Worm (Caenorhabditis elegans) whole organism, midembryonic: ENCODE results near the gene ncx-8.

Experiments used
- T22C8.4 ChIP-seq: fragments of 200-800 bp; sonication (Bioruptor generic); IDR thresholded peaks from 2 replicates; pipeline ENCODE4 v1.3.6; 2022; ENCODE audit warnings: missing genetic modification characterization, missing compliant biosample characterization
- cog-1 ChIP-seq: sonication (generic microtip); optimal IDR thresholded peaks from 2 replicates; lab custom pipeline; 2016; ENCODE audit warnings: missing genetic modification characterization, missing compliant biosample characterization
- flt-1 ChIP-seq: fragments of 200-800 bp; sonication (Bioruptor generic); IDR thresholded peaks from 2 replicates; pipeline ENCODE4 v1.3.6; 2022; ENCODE audit warnings: missing genetic modification characterization, missing compliant biosample characterization
- klf-2 ChIP-seq: fragments of 200-800 bp; sonication (Bioruptor generic); conservative IDR thresholded peaks from 2 replicates; pipeline ENCODE4 v1.3.6; 2022; ENCODE audit warnings: missing genetic modification reagents, missing genetic modification characterization, missing compliant biosample characterization
- med-1 ChIP-seq: sonication (generic microtip); optimal IDR thresholded peaks from 2 replicates; lab custom pipeline; 2017; ENCODE audit warnings: missing genetic modification characterization, mild to moderate bottlenecking, missing compliant biosample characterization, antibody characterized with exemption, missing genetic modification reagents; ENCODE audit not compliant: insufficient read depth
- ref-1 ChIP-seq: fragments of 200-800 bp; sonication (Bioruptor generic); conservative IDR thresholded peaks from 2 replicates; pipeline ENCODE4 v1.3.6; 2022; ENCODE audit warnings: missing genetic modification reagents, missing genetic modification characterization, missing compliant biosample characterization
- tab-1 ChIP-seq: fragments of 200-800 bp; sonication (Bioruptor generic); IDR thresholded peaks from 2 replicates; pipeline ENCODE4 v1.3.6; 2022; ENCODE audit warnings: missing genetic modification characterization, missing compliant biosample characterization
- ztf-23 ChIP-seq: fragments of 200-800 bp; sonication (Bioruptor generic); IDR thresholded peaks from 2 replicates; pipeline ENCODE4 v1.3.6; 2022; ENCODE audit warnings: missing genetic modification reagents, missing genetic modification characterization, missing compliant biosample characterization
- ztf-29 ChIP-seq: fragments of 200-800 bp; sonication (Bioruptor generic); IDR thresholded peaks from 2 replicates; pipeline ENCODE4 v1.3.6; 2022; ENCODE audit warnings: missing genetic modification reagents, missing genetic modification characterization, missing compliant biosample characterization

Gene ncx-8

ce11 chrV:4944219-4944618 is 42.8 kb downstream of the ncx-8 start, which contains the start of gene str-211:
TSS of gene str-211 (minus strand) at chrV:4944319.
- TF ChIP-seq ref-1 (GFP tag; lab: Robert Waterston, UW) = no peak
- TF ChIP-seq T22C8.4 (GFP tag; lab: Robert Waterston, UW) = no peak
- TF ChIP-seq med-1 (GFP tag; lab: Kevin White, UChicago) = no peak
- TF ChIP-seq klf-2 = no peak
- no peak for TF ChIP-seq flt-1 (GFP tag; lab: Robert Waterston, UW)
- no peak for TF ChIP-seq ztf-23 (GFP tag; lab: Robert Waterston, UW)
- TF ChIP-seq cog-1 (tag; lab: Kevin White, UChicago) = no peak
- no peak for TF ChIP-seq tab-1
- TF ChIP-seq ztf-29 (GFP tag; lab: Robert Waterston, UW) = no peak

ce11 chrV:4937337-4937736 is 49.7 kb downstream of the ncx-8 start:
- TF ChIP-seq flt-1 (GFP tag; lab: Robert Waterston, UW) = no peak
- no peak for TF ChIP-seq ztf-23 (GFP tag; lab: Robert Waterston, UW)

ce11 chrV:4935096-4935495 is 51.9 kb downstream of the ncx-8 start:
- TF ChIP-seq ref-1 (GFP tag; lab: Robert Waterston, UW) (no peak), ztf-23 (GFP tag; lab: Robert Waterston, UW) (no peak), ztf-29 (GFP tag; lab: Robert Waterston, UW) (no peak), T22C8.4 (GFP tag; lab: Robert Waterston, UW) (no peak), cog-1 (tag; lab: Kevin White, UChicago) (no peak), klf-2 (no peak), tab-1 (no peak), med-1 (GFP tag; lab: Kevin White, UChicago) (no peak), flt-1 (GFP tag; lab: Robert Waterston, UW) (no peak)

ce11 chrV:4934406-4934805 is 52.6 kb downstream of the ncx-8 start, which contains the start of gene catp-2:
TSS of gene catp-2 (plus strand) at chrV:4934706.
- TF ChIP-seq ztf-23 (GFP tag; lab: Robert Waterston, UW) = no peak
- no peak for TF ChIP-seq ztf-29 (GFP tag; lab: Robert Waterston, UW)
- no peak for TF ChIP-seq cog-1 (tag; lab: Kevin White, UChicago)
- no peak for TF ChIP-seq klf-2
- TF ChIP-seq ref-1 (GFP tag; lab: Robert Waterston, UW) = no peak
- no peak for TF ChIP-seq T22C8.4 (GFP tag; lab: Robert Waterston, UW)
- no peak for TF ChIP-seq med-1 (GFP tag; lab: Kevin White, UChicago)
- TF ChIP-seq tab-1 = no peak
- TF ChIP-seq flt-1 (GFP tag; lab: Robert Waterston, UW) = no peak
